Fruit fly (Drosophila melanogaster): Measurements from ENCODE around the gene Arr2.

DNA sequence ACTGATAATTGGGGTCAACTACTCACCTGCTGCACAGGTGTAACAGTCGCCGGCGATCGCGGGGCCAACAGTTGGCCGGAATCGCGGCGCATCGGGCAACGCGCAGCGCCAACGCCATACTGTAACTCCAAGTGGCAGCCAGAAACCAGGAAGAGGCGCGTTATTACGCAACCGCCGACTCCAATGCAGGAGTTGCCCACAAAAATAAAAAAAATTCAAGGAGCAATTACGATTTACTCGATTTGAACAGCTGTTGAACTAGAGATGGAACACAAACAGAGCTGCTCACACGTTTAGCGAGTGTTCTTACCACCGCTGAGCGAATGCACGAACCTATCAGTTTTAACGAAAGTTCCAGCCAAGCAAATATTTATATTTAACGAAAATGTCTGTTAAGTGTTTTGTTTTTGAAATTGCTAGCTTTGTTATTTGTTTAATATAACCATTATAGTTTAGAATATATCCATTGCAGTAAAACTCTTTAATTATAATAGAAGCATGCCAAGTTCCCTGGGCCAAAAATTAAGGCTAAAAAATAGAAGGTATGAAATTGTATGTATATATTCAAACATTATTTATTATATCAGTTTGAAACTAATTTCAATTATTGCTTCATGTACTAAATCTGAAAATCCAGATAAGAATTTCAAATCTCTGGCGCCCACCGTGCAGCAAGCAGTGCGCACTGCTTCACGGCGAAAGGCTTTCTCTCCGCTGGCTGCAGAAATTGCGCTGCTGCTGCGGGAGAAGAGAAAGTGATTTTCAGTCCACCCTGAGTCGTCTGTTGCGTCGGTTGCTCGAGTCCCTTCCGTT is 44.6 kb downstream of the Arr2 start, which contains the start of the genes CG5989 and CG6282:
- peak; percentile 6 for TF ChIP-seq Sox102F (GFP tag; optimal IDR thresholded peaks at IDR 0.05)
- no peak for TF ChIP-seq Hr38 (GFP tag; optimal IDR thresholded peaks at IDR 0.05)

Measured in whole organism, prepupa.